Worm (Caenorhabditis elegans): ENCODE results near the gene F11D11.21.

DNA sequence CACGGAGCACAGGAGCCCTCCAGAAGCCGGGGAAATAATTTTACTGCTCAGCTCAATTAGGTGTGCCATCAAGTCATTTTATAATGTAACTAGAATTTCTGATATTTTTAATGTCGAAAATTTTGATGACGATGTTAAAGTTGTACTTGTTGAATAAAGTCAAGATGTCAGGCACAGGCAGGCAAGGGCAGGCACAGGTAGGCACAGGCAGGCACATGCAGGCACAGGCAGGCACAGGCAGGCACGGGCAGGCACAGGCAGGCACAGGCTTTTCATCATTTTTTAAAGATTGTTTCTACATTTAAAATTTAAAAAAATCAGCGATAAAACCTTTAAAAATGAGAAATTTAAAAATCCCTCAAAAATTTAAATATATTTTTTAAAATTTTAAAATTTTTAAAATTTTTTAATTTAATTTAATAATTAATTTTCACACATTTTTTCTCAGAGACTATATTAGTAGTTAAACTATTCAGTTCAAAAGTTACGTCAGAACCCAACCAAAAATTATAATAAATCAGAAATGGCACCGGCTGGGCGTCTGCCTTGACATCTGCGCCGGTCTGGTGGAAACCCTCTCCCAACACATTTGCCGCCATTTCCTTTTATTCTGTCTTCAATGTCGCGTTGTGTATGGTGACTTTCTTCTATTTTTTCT is 41.0 kb downstream of the F11D11.21 start, which contains the start of gene Y17D7C.6:
- no peak for TF ChIP-seq R02D3.7 (tag; optimal IDR thresholded peaks at IDR 0.05)
- no peak for TF ChIP-seq zag-1 (tag; optimal IDR thresholded peaks at IDR 0.05)
- TF ChIP-seq nhr-237 (tag; optimal IDR thresholded peaks at IDR 0.05): no peak

Data from whole organism, L2 larva.